Fruit fly (Drosophila melanogaster) whole organism: ENCODE measurements around the gene Tbca.

ENCODE experiments used
- CG8478 ChIP-seq: fragments of >200 bp; optimal IDR thresholded peaks from 2 replicates; lab custom pipeline; 2018; ENCODE audit warnings: inconsistent platforms
- psq ChIP-seq: fragments of >200 bp; optimal IDR thresholded peaks from 2 replicates; lab custom pipeline; 2017
- usp ChIP-seq: fragments of >200 bp; optimal IDR thresholded peaks from 2 replicates; lab custom pipeline; 2017; ENCODE audit warnings: missing biosample characterization, missing genetic modification characterization, mixed read lengths

dm6 chr3R:31717299-31718167, 25.8 kb upstream of the Tbca start:
- TF ChIP-seq usp (GFP tag; lab: Kevin White, UChicago) (no peak), psq (lab: Kevin White, UChicago) (no peak), CG8478 (lab: Kevin White, UChicago) (no peak)
